Fruit fly (Drosophila melanogaster): ENCODE data around the gene vnc.

The vnc gene

dm6 chr3L:9972007-9972856 is at the start of gene vnc, which contains the start of the genes CG6674 and CG42455 (continued):
- TF ChIP-seq CG15514 (GFP tag; optimal IDR thresholded peaks at IDR 0.05) (peak; percentile 11), CG12236 (GFP tag; optimal IDR thresholded peaks at IDR 0.05) (no peak), zf30C (GFP tag; optimal IDR thresholded peaks at IDR 0.05) (no peak), Hmx (GFP tag; optimal IDR thresholded peaks at IDR 0.05) (no peak), CG11504 (tag; optimal IDR thresholded peaks at IDR 0.05) (peak; percentile 27), Sin3A (optimal IDR thresholded peaks at IDR 0.05) (peak; percentile 37), Drgx (GFP tag; IDR thresholded peaks at IDR 0.05) (no peak), CG9876 (GFP tag; optimal IDR thresholded peaks at IDR 0.05) (no peak), rib (GFP tag; IDR thresholded peaks at IDR 0.05) (0 out of 2 replicates have a peak, but pooled peaks have one; percentile 42), CG10147 (GFP tag; optimal IDR thresholded peaks at IDR 0.05) (no peak), vvl (GFP tag; IDR thresholded peaks at IDR 0.05) (peak; percentile 25; the same call in 1 of the 2 replicates), p53 (GFP tag; optimal IDR thresholded peaks at IDR 0.05) (no peak), odd (GFP tag; optimal IDR thresholded peaks at IDR 0.05) (no peak), tin (GFP tag; optimal IDR thresholded peaks at IDR 0.05) (peak; percentile 31), Max (GFP tag; optimal IDR thresholded peaks at IDR 0.05) (peak; percentile 41), CG34422 (GFP tag; IDR thresholded peaks at IDR 0.05) (peak; percentile 25; the same call in 1 of the 3 replicates), cg (GFP tag; optimal IDR thresholded peaks at IDR 0.05) (no peak), MESR4 (GFP tag; optimal IDR thresholded peaks at IDR 0.05) (peak; percentile 0), CG31365 (tag; optimal IDR thresholded peaks at IDR 0.05) (no peak), slbo (GFP tag; IDR thresholded peaks at IDR 0.05) (peak; percentile 51; the same call in 1 of the 2 replicates), CG3995 (GFP tag; optimal IDR thresholded peaks at IDR 0.05) (no peak), Blimp-1 (GFP tag; optimal IDR thresholded peaks at IDR 0.05) (no peak), stc (GFP tag; IDR thresholded peaks at IDR 0.05) (no peak), Atf6 (GFP tag; IDR thresholded peaks at IDR 0.05) (no peak), D19A (tag; optimal IDR thresholded peaks at IDR 0.05) (no peak), Ets97D (GFP tag; optimal IDR thresholded peaks at IDR 0.05) (no peak), ab (GFP tag; optimal IDR thresholded peaks at IDR 0.05) (no peak), CG34376 (GFP tag; optimal IDR thresholded peaks at IDR 0.05) (no peak), CG15269 (tag; optimal IDR thresholded peaks at IDR 0.05) (no peak), Camta (GFP tag; optimal IDR thresholded peaks at IDR 0.05) (peak; percentile 14), Spps (tag; optimal IDR thresholded peaks at IDR 0.05) (no peak), Dref (GFP tag; IDR thresholded peaks at IDR 0.05) (no peak), CG12659 (GFP tag; optimal IDR thresholded peaks at IDR 0.05) (peak; percentile 49), CG2678 (tag; optimal IDR thresholded peaks at IDR 0.05) (no peak), CG6654 (GFP tag; optimal IDR thresholded peaks at IDR 0.05) (no peak), CG6765 (GFP tag; optimal IDR thresholded peaks at IDR 0.05) (no peak), ro (GFP tag; IDR thresholded peaks at IDR 0.05) (no peak), CG1602 (GFP tag; optimal IDR thresholded peaks at IDR 0.05) (peak; percentile 39), oc (tag; optimal IDR thresholded peaks at IDR 0.05) (no peak), Stat92E (GFP tag; optimal IDR thresholded peaks at IDR 0.05) (no peak), CG30403 (GFP tag; optimal IDR thresholded peaks at IDR 0.05) (peak; percentile 40), CG31224 (GFP tag; IDR thresholded peaks at IDR 0.05) (no peak), CG8281 (tag; optimal IDR thresholded peaks at IDR 0.05) (no peak), CG14050 (GFP tag; IDR thresholded peaks at IDR 0.05) (no peak), dan (GFP tag; IDR thresholded peaks at IDR 0.05) (no peak), az2 (GFP tag; optimal IDR thresholded peaks at IDR 0.05) (no peak), kah (GFP tag; optimal IDR thresholded peaks at IDR 0.05) (no peak), Doc3 (GFP tag; IDR thresholded peaks at IDR 0.05; ENCODE audit: partially characterized antibody) (no peak), gcm (GFP tag; optimal IDR thresholded peaks at IDR 0.05) (no peak), phol (tag; optimal IDR thresholded peaks at IDR 0.05) (no peak)

Measured in whole organism, embryonic.